Worm (Caenorhabditis elegans): ENCODE measurements around the gene cysl-1.
A peak's percentile ranks its signal among the peaks of the same experiment; 100 is the strongest.

cysl-1 gene

DNA sequence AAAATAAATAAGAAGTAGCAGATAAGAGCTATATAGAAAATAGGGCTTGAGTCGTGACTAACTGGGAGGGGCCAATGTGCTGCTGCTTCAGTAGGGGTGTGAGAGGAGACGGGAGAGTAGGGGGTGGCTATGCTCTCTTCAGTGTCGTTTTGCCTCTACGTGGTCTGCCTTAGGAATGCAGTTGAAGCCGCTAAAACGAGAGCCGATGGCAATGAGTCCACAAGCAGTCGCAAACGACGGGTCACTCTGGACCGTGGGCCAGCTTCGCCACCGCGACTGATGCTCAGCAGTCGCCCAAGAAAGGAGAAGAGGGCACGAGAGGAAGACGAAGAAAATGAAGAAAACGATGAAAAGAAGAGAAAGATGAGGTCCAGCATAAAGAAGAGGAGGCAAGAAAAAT is 44.9 kb upstream of the cysl-1 start, which contains the start of gene grk-1:
grk-1 (minus strand) TSS at position 17 of the 400 bp plus-strand sequence.
- peak; percentile 31 for TF ChIP-seq nhr-129 (tag; optimal IDR thresholded peaks at IDR 0.05)
- peak; percentile 1 for TF ChIP-seq unc-55 (GFP tag; optimal IDR thresholded peaks at IDR 0.05)
- no peak for TF ChIP-seq nhr-25 (tag; optimal IDR thresholded peaks at IDR 0.05)

DNA sequence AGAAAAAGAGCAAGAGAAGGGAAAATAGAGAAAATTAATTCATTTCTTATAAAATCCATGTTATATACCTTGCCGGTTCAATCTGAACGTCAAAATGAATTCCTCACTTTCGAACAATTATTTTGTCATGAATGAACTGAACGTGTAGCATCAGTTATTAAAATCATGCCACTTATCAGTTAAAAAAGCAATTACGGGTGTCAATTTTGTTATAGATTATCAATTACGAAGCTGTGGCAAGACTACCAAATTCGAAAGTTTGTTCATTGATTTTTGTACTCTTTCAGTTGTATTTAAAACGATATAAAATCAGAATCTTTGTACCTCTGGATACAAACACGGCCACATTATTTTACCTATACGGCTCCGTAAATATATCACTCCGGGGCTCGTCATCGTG is 43.0 kb upstream of the cysl-1 start:
- TF ChIP-seq nhr-237 (tag; optimal IDR thresholded peaks at IDR 0.05) (no peak), fos-1 (tag; optimal IDR thresholded peaks at IDR 0.05) (peak; percentile 46), alr-1 (tag; optimal IDR thresholded peaks at IDR 0.05) (no peak)

- TF ChIP-seq sma-9 (GFP tag; optimal IDR thresholded peaks at IDR 0.05) (peak; percentile 38), sma-9 (tag; optimal IDR thresholded peaks at IDR 0.05) (no peak), unc-62 (GFP tag; optimal IDR thresholded peaks at IDR 0.05) (no peak), nhr-129 (tag; optimal IDR thresholded peaks at IDR 0.05) (peak; percentile 55)
These were observed 38.8 kb upstream of the cysl-1 start for ce11 chrX:9993100-9993499.

ce11 chrX:9988884-9989283 is 34.6 kb upstream of the cysl-1 start:
- TF ChIP-seq snpc-4 (tag; optimal IDR thresholded peaks at IDR 0.05) (peak; percentile 15), mab-5 (tag; optimal IDR thresholded peaks at IDR 0.05) (no peak)

- no peak for TF ChIP-seq ZK546.5 (tag; optimal IDR thresholded peaks at IDR 0.05)
- no peak for TF ChIP-seq blmp-1 (tag; optimal IDR thresholded peaks at IDR 0.05; ENCODE audit: insufficient read depth)
- no peak for TF ChIP-seq gmeb-1 (tag; optimal IDR thresholded peaks at IDR 0.05)
- TF ChIP-seq nhr-6 (tag; optimal IDR thresholded peaks at IDR 0.05) = no peak
- no peak for TF ChIP-seq crh-2 (tag; optimal IDR thresholded peaks at IDR 0.05)
- TF ChIP-seq R02D3.7 (tag; optimal IDR thresholded peaks at IDR 0.05) = no peak
- no peak for TF ChIP-seq unc-62 (GFP tag; optimal IDR thresholded peaks at IDR 0.05)
- no peak for TF ChIP-seq snpc-4 (tag; optimal IDR thresholded peaks at IDR 0.05)
- TF ChIP-seq lin-11 (tag; optimal IDR thresholded peaks at IDR 0.05) = no peak
These were observed 32.8 kb upstream of the cysl-1 start for ce11 chrX:9987166-9987565.

- TF ChIP-seq nhr-23 (tag; optimal IDR thresholded peaks at IDR 0.05) = no peak
- TF ChIP-seq fos-1 (tag; optimal IDR thresholded peaks at IDR 0.05) = peak; percentile 5
These were observed 30.6 kb upstream of the cysl-1 start, which contains the start of gene F19C6.5 for ce11 chrX:9984889-9985404. F19C6.5 (minus strand) TSS chrX:9984939.

DNA sequence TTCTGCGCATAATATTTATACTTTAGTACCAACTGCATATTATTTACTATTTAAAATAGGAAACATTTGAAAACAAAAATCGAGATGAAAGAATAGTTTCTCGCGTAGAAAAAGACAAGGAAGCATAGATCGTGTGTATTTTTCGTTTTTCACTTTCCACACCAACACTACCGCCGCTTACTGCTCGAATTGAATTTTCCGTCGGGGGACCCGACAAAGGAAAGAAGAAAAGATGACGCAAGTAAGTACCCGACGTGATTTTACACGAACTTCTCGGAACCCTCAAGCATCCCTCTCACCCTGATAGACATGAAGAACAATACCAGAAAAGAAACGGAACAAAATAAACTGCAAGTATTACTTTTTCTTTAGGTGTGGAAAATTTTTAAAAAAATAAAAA is 26.9 kb upstream of the cysl-1 start:
- TF ChIP-seq egl-27 (tag; optimal IDR thresholded peaks at IDR 0.05) (no peak), elt-1 (tag; optimal IDR thresholded peaks at IDR 0.05) (no peak)

ce11 chrX:9976206-9976605 is 21.9 kb upstream of the cysl-1 start, which contains the start of gene mgl-1:
mgl-1 (minus strand) TSS chrX:9976306.
- TF ChIP-seq Y55F3AM.14 (GFP tag; optimal IDR thresholded peaks at IDR 0.05) (no peak), ztf-1 (GFP tag; conservative IDR thresholded peaks at IDR 0.05) (no peak), nhr-77 (tag; optimal IDR thresholded peaks at IDR 0.05) (no peak)

ce11 chrX:9965275-9965674 is 10.9 kb upstream of the cysl-1 start, which contains the start of gene pssy-1:
pssy-1 (plus strand) TSS chrX:9965592.
- TF ChIP-seq zag-1 (tag; optimal IDR thresholded peaks at IDR 0.05) = no peak
- TF ChIP-seq sma-9 (GFP tag; optimal IDR thresholded peaks at IDR 0.05) = peak; percentile 25
- no peak for TF ChIP-seq sma-9 (tag; optimal IDR thresholded peaks at IDR 0.05)

- no peak for TF ChIP-seq dmd-4 (tag; optimal IDR thresholded peaks at IDR 0.05)
- TF ChIP-seq nhr-129 (tag; optimal IDR thresholded peaks at IDR 0.05) = no peak
- no peak for TF ChIP-seq lin-11 (tag; optimal IDR thresholded peaks at IDR 0.05)
- TF ChIP-seq nhr-12 (tag; optimal IDR thresholded peaks at IDR 0.05) = no peak
- TF ChIP-seq F13H6.1 (tag; optimal IDR thresholded peaks at IDR 0.05) = no peak
- TF ChIP-seq sma-3 (GFP tag; optimal IDR thresholded peaks at IDR 0.05) = no peak
These were observed 8.2 kb upstream of the cysl-1 start for ce11 chrX:9962535-9962934.
